Fruit fly (Drosophila melanogaster) whole organism, prepupa: ENCODE results near the gene east.

ENCODE experiments used
- CG10631 ChIP-seq: fragments of 200-800 bp; sonication (Bioruptor generic); optimal IDR thresholded peaks from 2 replicates; lab custom pipeline; 2016; ENCODE audit warnings: missing biosample characterization, missing genetic modification characterization
- CG10669 ChIP-seq: fragments of 200-800 bp; sonication (Bioruptor generic); optimal IDR thresholded peaks from 3 replicates; lab custom pipeline; 2018; ENCODE audit warnings: missing biosample characterization, mild to moderate bottlenecking, missing genetic modification characterization, moderate library complexity
- CG11294 ChIP-seq: fragments of 200-800 bp; sonication (Bioruptor generic); IDR thresholded peaks from 2 replicates; pipeline ENCODE4 v1.3.6; 2022; ENCODE audit warnings: missing biosample characterization, missing genetic modification characterization
- CG11762 ChIP-seq: fragments of 200-800 bp; sonication (Bioruptor generic); optimal IDR thresholded peaks from 3 replicates; lab custom pipeline; 2016; ENCODE audit warnings: missing biosample characterization, missing genetic modification characterization; ENCODE audit not compliant: insufficient read depth
- CG11902 ChIP-seq: fragments of 200-800 bp; sonication (Bioruptor generic); optimal IDR thresholded peaks from 3 replicates; lab custom pipeline; 2016; ENCODE audit warnings: missing biosample characterization, missing genetic modification characterization
- CG15336 ChIP-seq: fragments of 200-800 bp; sonication (Bioruptor generic); IDR thresholded peaks from 2 replicates; pipeline ENCODE4 v1.3.6; 2022; ENCODE audit warnings: missing biosample characterization, missing genetic modification characterization
- CG16779 ChIP-seq: fragments of 200-800 bp; sonication (Bioruptor generic); optimal IDR thresholded peaks from 3 replicates; lab custom pipeline; 2017; ENCODE audit warnings: missing biosample characterization, mild to moderate bottlenecking, missing genetic modification characterization
- CG3032 ChIP-seq: fragments of 200-800 bp; optimal IDR thresholded peaks from 2 replicates; lab custom pipeline; 2019; ENCODE audit warnings: missing biosample characterization, mild to moderate bottlenecking, missing genetic modification characterization, moderate library complexity
- CG32006 ChIP-seq: fragments of 200-800 bp; sonication (Bioruptor generic); optimal IDR thresholded peaks from 3 replicates; lab custom pipeline; 2017; ENCODE audit warnings: missing biosample characterization, mild to moderate bottlenecking, missing genetic modification characterization
- CG34406 ChIP-seq: fragments of 200-800 bp; sonication (Bioruptor generic); optimal IDR thresholded peaks from 3 replicates; lab custom pipeline; 2016; ENCODE audit warnings: missing biosample characterization, missing genetic modification characterization
- CG6163 ChIP-seq: fragments of 200-800 bp; sonication (Bioruptor generic); IDR thresholded peaks from 3 replicates; pipeline ENCODE4 v1.3.6; 2022; ENCODE audit warnings: missing biosample characterization, missing genetic modification characterization
- CG6792 ChIP-seq: fragments of 200-800 bp; sonication (Bioruptor generic); optimal IDR thresholded peaks from 3 replicates; lab custom pipeline; 2016; ENCODE audit warnings: missing biosample characterization, missing genetic modification characterization
- CG6808 ChIP-seq: fragments of 200-800 bp; sonication (Bioruptor generic); optimal IDR thresholded peaks from 3 replicates; lab custom pipeline; 2017; ENCODE audit warnings: missing biosample characterization, missing genetic modification characterization, mild to moderate bottlenecking, moderate library complexity, missing genetic modification reagents
- CG7368 ChIP-seq: fragments of 200-800 bp; sonication (Bioruptor generic); optimal IDR thresholded peaks from 3 replicates; lab custom pipeline; 2016; ENCODE audit warnings: missing biosample characterization, missing genetic modification characterization
- CG8119 ChIP-seq: fragments of 200-800 bp; sonication (Bioruptor generic); IDR thresholded peaks from 3 replicates; pipeline ENCODE4 v1.3.6; 2022; ENCODE audit warnings: missing biosample characterization, missing genetic modification characterization
- CG8632 ChIP-seq: fragments of 200-800 bp; sonication (Bioruptor generic); optimal IDR thresholded peaks from 3 replicates; lab custom pipeline; 2016; ENCODE audit warnings: missing biosample characterization, missing genetic modification characterization
- CG9139 ChIP-seq: fragments of 200-800 bp; sonication (Bioruptor generic); optimal IDR thresholded peaks from 3 replicates; lab custom pipeline; 2017; ENCODE audit warnings: missing biosample characterization, mild to moderate bottlenecking, missing genetic modification characterization
- Eip75B ChIP-seq: fragments of 200-800 bp; sonication (Bioruptor generic); optimal IDR thresholded peaks from 3 replicates; lab custom pipeline; 2016; ENCODE audit warnings: missing biosample characterization, missing genetic modification characterization
- Eip78C ChIP-seq: fragments of 200-800 bp; sonication (Bioruptor generic); peaks from one replicate; lab custom pipeline; 2016; ENCODE audit warnings: missing biosample characterization, missing genetic modification characterization
- Eip93F ChIP-seq: fragments of 200-800 bp; sonication (Bioruptor generic); optimal IDR thresholded peaks from 2 replicates; lab custom pipeline; 2016; ENCODE audit warnings: missing biosample characterization, mild to moderate bottlenecking, missing genetic modification characterization
- Gug ChIP-seq: fragments of 200-800 bp; sonication (Bioruptor generic); IDR thresholded peaks from 2 replicates; pipeline ENCODE4 v1.3.6; 2022; ENCODE audit warnings: missing biosample characterization, missing genetic modification characterization
- Hr4 ChIP-seq: fragments of 200-800 bp; sonication (Bioruptor generic); optimal IDR thresholded peaks from 3 replicates; lab custom pipeline; 2016; ENCODE audit warnings: missing biosample characterization, missing genetic modification characterization
- Lpt ChIP-seq: fragments of 200-800 bp; sonication (Bioruptor generic); optimal IDR thresholded peaks from 3 replicates; lab custom pipeline; 2016; ENCODE audit warnings: missing biosample characterization, missing genetic modification characterization
- Met ChIP-seq: fragments of 200-800 bp; sonication (Bioruptor generic); optimal IDR thresholded peaks from 3 replicates; lab custom pipeline; 2016; ENCODE audit warnings: missing biosample characterization, missing genetic modification characterization
- OdsH ChIP-seq: fragments of 200-800 bp; sonication (Bioruptor generic); optimal IDR thresholded peaks from 3 replicates; lab custom pipeline; 2016; ENCODE audit warnings: missing biosample characterization, missing genetic modification characterization
- Sox102F ChIP-seq: fragments of 200-800 bp; sonication (Bioruptor generic); optimal IDR thresholded peaks from 2 replicates; lab custom pipeline; 2016; ENCODE audit warnings: missing biosample characterization, mild to moderate bottlenecking, missing genetic modification characterization
- Sox15 ChIP-seq: fragments of 200-800 bp; sonication (Bioruptor generic); optimal IDR thresholded peaks from 3 replicates; lab custom pipeline; 2016; ENCODE audit warnings: missing biosample characterization, missing genetic modification characterization
- achi ChIP-seq: fragments of 200-800 bp; sonication (Bioruptor generic); optimal IDR thresholded peaks from 3 replicates; lab custom pipeline; 2016; ENCODE audit warnings: missing biosample characterization, missing genetic modification characterization
- acj6 ChIP-seq: fragments of 200-800 bp; sonication (Bioruptor generic); optimal IDR thresholded peaks from 3 replicates; lab custom pipeline; 2016; ENCODE audit warnings: missing biosample characterization, missing genetic modification characterization
- cyc ChIP-seq: fragments of 200-800 bp; sonication (Bioruptor generic); optimal IDR thresholded peaks from 3 replicates; lab custom pipeline; 2016; ENCODE audit warnings: missing biosample characterization, missing genetic modification characterization
- dsx ChIP-seq: fragments of 200-800 bp; optimal IDR thresholded peaks from 3 replicates; lab custom pipeline; 2019; ENCODE audit warnings: missing biosample characterization, mild to moderate bottlenecking, missing genetic modification characterization, moderate library complexity; ENCODE audit not compliant: poor library complexity, severe bottlenecking
- eg ChIP-seq: fragments of 200-800 bp; sonication (Bioruptor generic); IDR thresholded peaks from 3 replicates; pipeline ENCODE4 v1.3.6; 2022; ENCODE audit warnings: missing biosample characterization, missing genetic modification characterization
- esn ChIP-seq: fragments of 200-800 bp; sonication (Bioruptor generic); optimal IDR thresholded peaks from 2 replicates; lab custom pipeline; 2016; ENCODE audit warnings: missing biosample characterization, mild to moderate bottlenecking, missing genetic modification characterization, moderate library complexity
- fd59A ChIP-seq: fragments of 200-800 bp; sonication (Bioruptor generic); optimal IDR thresholded peaks from 2 replicates; lab custom pipeline; 2017; ENCODE audit warnings: missing biosample characterization, mild to moderate bottlenecking, missing genetic modification characterization, missing genetic modification reagents
- fd85E ChIP-seq: fragments of 200-800 bp; sonication (Bioruptor generic); optimal IDR thresholded peaks from 3 replicates; lab custom pipeline; 2016; ENCODE audit warnings: missing biosample characterization, missing genetic modification characterization
- net ChIP-seq: fragments of 200-800 bp; sonication (Bioruptor generic); optimal IDR thresholded peaks from 3 replicates; lab custom pipeline; 2016; ENCODE audit warnings: missing biosample characterization, missing genetic modification characterization
- salr ChIP-seq, 2 experiments: fragments of 200-800 bp; sonication (Bioruptor generic); optimal IDR thresholded peaks; 3 replicates each; lab custom pipeline; 2016 to 2018; ENCODE audit warnings: missing biosample characterization in 2 of 2, missing genetic modification characterization in 2 of 2, mild to moderate bottlenecking in 1 of 2
- spab ChIP-seq: fragments of 200-800 bp; sonication (Bioruptor generic); optimal IDR thresholded peaks from 2 replicates; lab custom pipeline; 2017; ENCODE audit warnings: missing biosample characterization, mild to moderate bottlenecking, missing genetic modification characterization, missing genetic modification reagents
- ss ChIP-seq, 2 experiments: fragments of 200-800 bp; sonication (Bioruptor generic); optimal IDR thresholded peaks; 2 replicates in 1 of 2; 3 replicates in 1 of 2; lab custom pipeline; 2017 to 2018; ENCODE audit warnings: mild to moderate bottlenecking in 2 of 2, missing biosample characterization in 2 of 2, missing genetic modification characterization in 2 of 2, moderate library complexity in 1 of 2
- topi ChIP-seq: fragments of 200-800 bp; sonication (Bioruptor generic); optimal IDR thresholded peaks from 3 replicates; lab custom pipeline; 2016; ENCODE audit warnings: missing biosample characterization, missing genetic modification characterization
- vri ChIP-seq: fragments of 200-800 bp; sonication (Bioruptor generic); optimal IDR thresholded peaks from 3 replicates; lab custom pipeline; 2016; ENCODE audit warnings: missing biosample characterization, mild to moderate bottlenecking, missing genetic modification characterization

Gene east

dm6 chrX:2012837-2013236, 2.2 kb downstream of the east start (continued):
- TF ChIP-seq Sox15 (no peak), net (GFP tag; lab: Kevin White, UChicago) (peak; percentile 46), CG10669 (GFP tag; lab: Kevin White, UChicago) (no peak), CG8632 (GFP tag; lab: Kevin White, UChicago) (peak; percentile 32), fd85E (GFP tag; lab: Kevin White, UChicago) (peak; percentile 34), spab (peak; percentile 48), CG32006 (GFP tag; lab: Kevin White, UChicago) (no peak), CG11762 (GFP tag; lab: Kevin White, UChicago) (no peak), CG6792 (GFP tag; lab: Kevin White, UChicago) (peak; percentile 51), eg (GFP tag; lab: Robert Waterston, UW) (no peak; the same call in 2 of the 3 replicates), acj6 (no peak), CG9139 (GFP tag; lab: Kevin White, UChicago) (no peak), Lpt (GFP tag; lab: Kevin White, UChicago) (no peak), Sox102F (GFP tag; lab: Kevin White, UChicago) (peak; percentile 46), CG10631 (GFP tag; lab: Kevin White, UChicago) (no peak), CG3032 (peak; percentile 55), Eip93F (GFP tag; lab: Kevin White, UChicago) (no peak), ss (GFP tag; optimal IDR thresholded peaks at IDR 0.05; lab: Kevin White, UChicago) (peak; percentile 54 to 80), CG11902 (no peak), esn (GFP tag; lab: Kevin White, UChicago) (peak; percentile 64), salr (GFP tag; optimal IDR thresholded peaks at IDR 0.05; lab: Kevin White, UChicago) (peak in 1 of 2 experiments; percentile 45), OdsH (GFP tag; lab: Kevin White, UChicago) (no peak), cyc (GFP tag; lab: Kevin White, UChicago) (peak; percentile 56), Hr4 (GFP tag; lab: Kevin White, UChicago) (no peak), CG7368 (peak; percentile 73), topi (no peak), Eip78C (peak; percentile 80), CG11294 (GFP tag; lab: Robert Waterston, UW) (0 out of 2 replicates have a peak, but pooled peaks have one; percentile 14), achi (peak; percentile 80), CG6808 (peak; percentile 75), CG34406 (GFP tag; lab: Kevin White, UChicago) (peak; percentile 13), Gug (peak; percentile 15; the same call in 1 of the 2 replicates), fd59A (peak; percentile 48), Met (GFP tag; lab: Kevin White, UChicago) (no peak), vri (GFP tag; lab: Kevin White, UChicago) (no peak), dsx (GFP tag; lab: Kevin White, UChicago) (peak; percentile 37), Eip75B (GFP tag; lab: Kevin White, UChicago) (no peak)

dm6 chrX:2013365-2013764, 2.7 kb downstream of the east start:
- TF ChIP-seq CG6163 (GFP tag; lab: Robert Waterston, UW) (0 out of 3 replicates have a peak, but pooled peaks have one; percentile 8), CG15336 (GFP tag; lab: Robert Waterston, UW) (0 out of 2 replicates have a peak, but pooled peaks have one; percentile 6), CG8119 (0 out of 3 replicates have a peak, but pooled peaks have one; percentile 1), salr (GFP tag; optimal IDR thresholded peaks at IDR 0.05; lab: Kevin White, UChicago) (no peak)

dm6 chrX:2024819-2025218, 14.2 kb downstream of the east start:
- TF ChIP-seq CG9139 (GFP tag; lab: Kevin White, UChicago) = no peak
- TF ChIP-seq CG16779 = no peak
- TF ChIP-seq achi = no peak
